Fruit fly (Drosophila melanogaster) whole organism, embryonic: ENCODE data around the gene brv3.
A peak's percentile ranks its signal among the peaks of the same experiment; 100 is the strongest.

Source experiments
- B-H1 ChIP-seq: fragments of 200-800 bp; sonication (Bioruptor generic); IDR thresholded peaks from 3 replicates; pipeline ENCODE4 v1.3.6; 2022; ENCODE audit warnings: missing biosample characterization, missing genetic modification characterization
- CG10431 ChIP-seq: fragments of 200-800 bp; sonication (Bioruptor generic); optimal IDR thresholded peaks from 3 replicates; lab custom pipeline; 2018; ENCODE audit warnings: missing biosample characterization, mild to moderate bottlenecking, missing genetic modification characterization
- CG11085 ChIP-seq: fragments of 200-800 bp; sonication (Bioruptor generic); IDR thresholded peaks from 2 replicates; pipeline ENCODE4 v1.3.6; 2022; ENCODE audit warnings: missing biosample characterization, missing genetic modification characterization
- CG11398 ChIP-seq: fragments of 200-800 bp; sonication (Bioruptor generic); optimal IDR thresholded peaks from 2 replicates; lab custom pipeline; 2016; ENCODE audit warnings: missing biosample characterization, missing genetic modification characterization
- CG15011 ChIP-seq: fragments of 200-800 bp; sonication (Bioruptor generic); optimal IDR thresholded peaks from 3 replicates; lab custom pipeline; 2018; ENCODE audit warnings: missing biosample characterization, mild to moderate bottlenecking, missing genetic modification characterization
- CG15514 ChIP-seq: fragments of 200-800 bp; sonication (Bioruptor generic); optimal IDR thresholded peaks from 3 replicates; lab custom pipeline; 2017; ENCODE audit warnings: missing biosample characterization, missing genetic modification characterization, mild to moderate bottlenecking, moderate library complexity, missing genetic modification reagents
- CG17186 ChIP-seq: fragments of 200-800 bp; sonication (Bioruptor generic); optimal IDR thresholded peaks from 3 replicates; lab custom pipeline; 2017; ENCODE audit warnings: missing biosample characterization, missing genetic modification reagents, missing genetic modification characterization
- CG18262 ChIP-seq: fragments of 200-800 bp; optimal IDR thresholded peaks from 3 replicates; lab custom pipeline; 2019; ENCODE audit warnings: missing biosample characterization, mild to moderate bottlenecking, missing genetic modification characterization, moderate library complexity
- CG18599 ChIP-seq: fragments of 200-800 bp; sonication (Bioruptor generic); optimal IDR thresholded peaks from 3 replicates; lab custom pipeline; 2017; ENCODE audit warnings: missing biosample characterization, missing genetic modification characterization, mild to moderate bottlenecking, moderate library complexity, missing genetic modification reagents
- CG18764 ChIP-seq: fragments of 200-800 bp; sonication (Bioruptor generic); optimal IDR thresholded peaks from 3 replicates; lab custom pipeline; 2016; ENCODE audit warnings: missing biosample characterization, missing genetic modification characterization
- CG2116 ChIP-seq: fragments of 200-800 bp; sonication (Bioruptor generic); optimal IDR thresholded peaks from 3 replicates; lab custom pipeline; 2018; ENCODE audit warnings: missing biosample characterization, mild to moderate bottlenecking, missing genetic modification characterization
- CG2202 ChIP-seq: fragments of 200-800 bp; sonication (Bioruptor generic); optimal IDR thresholded peaks from 2 replicates; lab custom pipeline; 2018; ENCODE audit warnings: missing biosample characterization, mild to moderate bottlenecking, missing genetic modification characterization
- CG2678 ChIP-seq: fragments of 200-800 bp; sonication (Bioruptor generic); optimal IDR thresholded peaks from 3 replicates; lab custom pipeline; 2019; ENCODE audit warnings: missing biosample characterization, mild to moderate bottlenecking, missing genetic modification characterization, moderate library complexity
- CG30431 ChIP-seq: fragments of 200-800 bp; sonication (Bioruptor generic); optimal IDR thresholded peaks from 2 replicates; lab custom pipeline; 2017; ENCODE audit warnings: missing biosample characterization, missing genetic modification characterization
- CG3163 ChIP-seq: fragments of 200-800 bp; sonication (Bioruptor generic); optimal IDR thresholded peaks from 3 replicates; lab custom pipeline; 2016; ENCODE audit warnings: missing biosample characterization, missing genetic modification characterization
- CG33213 ChIP-seq: fragments of 200-800 bp; sonication (Bioruptor generic); optimal IDR thresholded peaks from 3 replicates; lab custom pipeline; 2016; ENCODE audit warnings: missing biosample characterization, missing genetic modification characterization
- CG6175 ChIP-seq: fragments of 200-800 bp; sonication (Bioruptor generic); IDR thresholded peaks from 3 replicates; pipeline ENCODE4 v1.3.6; 2022; ENCODE audit warnings: missing biosample characterization, missing genetic modification characterization
- CG8765 ChIP-seq: fragments of 200-800 bp; sonication (Bioruptor generic); IDR thresholded peaks from 2 replicates; pipeline ENCODE4 v1.3.6; 2022; ENCODE audit warnings: missing biosample characterization, missing genetic modification characterization
- CG8924 ChIP-seq: fragments of 200-800 bp; optimal IDR thresholded peaks from 3 replicates; lab custom pipeline; 2019; ENCODE audit warnings: missing biosample characterization, mild to moderate bottlenecking, missing genetic modification characterization, moderate library complexity
- CHES-1-like ChIP-seq: fragments of 200-800 bp; sonication (Bioruptor generic); optimal IDR thresholded peaks from 2 replicates; lab custom pipeline; 2016; ENCODE audit warnings: missing biosample characterization, missing genetic modification characterization
- CrebB ChIP-seq: fragments of 200-800 bp; sonication (Bioruptor generic); optimal IDR thresholded peaks from 3 replicates; lab custom pipeline; 2018; ENCODE audit warnings: missing biosample characterization, mild to moderate bottlenecking, missing genetic modification characterization
- Ets97D ChIP-seq: fragments of 200-800 bp; sonication (Bioruptor generic); optimal IDR thresholded peaks from 3 replicates; lab custom pipeline; 2016; ENCODE audit warnings: missing biosample characterization, missing genetic modification characterization
- Gug ChIP-seq: fragments of 200-800 bp; sonication (Bioruptor generic); IDR thresholded peaks from 4 replicates; pipeline ENCODE4 v1.3.6; 2022; ENCODE audit warnings: missing biosample characterization, missing genetic modification characterization
- Oaz ChIP-seq: fragments of 200-800 bp; sonication (Bioruptor generic); IDR thresholded peaks from 2 replicates; pipeline ENCODE4 v1.3.6; 2022; ENCODE audit warnings: missing biosample characterization, missing genetic modification characterization
- Oli ChIP-seq: fragments of 200-800 bp; sonication (Bioruptor generic); optimal IDR thresholded peaks from 2 replicates; lab custom pipeline; 2018; ENCODE audit warnings: missing biosample characterization, mild to moderate bottlenecking, missing genetic modification characterization, moderate library complexity
- Poxn ChIP-seq: fragments of 200-800 bp; sonication (Bioruptor generic); IDR thresholded peaks from 2 replicates; pipeline ENCODE4 v1.3.6; 2022; ENCODE audit warnings: missing biosample characterization, missing genetic modification characterization
- Ravus ChIP-seq: fragments of 200-800 bp; sonication (Bioruptor generic); IDR thresholded peaks from 2 replicates; pipeline ENCODE4 v1.3.6; 2022; ENCODE audit warnings: missing biosample characterization, missing genetic modification characterization
- Xbp1 ChIP-seq: fragments of 200-800 bp; sonication (Bioruptor generic); optimal IDR thresholded peaks from 3 replicates; lab custom pipeline; 2016; ENCODE audit warnings: missing biosample characterization, mild to moderate bottlenecking, missing genetic modification characterization
- YL-1 ChIP-seq: fragments of 200-800 bp; sonication (Bioruptor generic); optimal IDR thresholded peaks from 3 replicates; lab custom pipeline; 2017; ENCODE audit warnings: missing biosample characterization, mild to moderate bottlenecking, missing genetic modification characterization
- aop ChIP-seq: fragments of 200-800 bp; sonication (Bioruptor generic); IDR thresholded peaks from 2 replicates; pipeline ENCODE4 v1.3.6; 2022; ENCODE audit warnings: missing biosample characterization, missing genetic modification characterization
- ap ChIP-seq: fragments of 200-800 bp; sonication (Bioruptor generic); IDR thresholded peaks from 2 replicates; pipeline ENCODE4 v1.3.6; 2022; ENCODE audit warnings: missing biosample characterization, missing genetic modification characterization
- bsh ChIP-seq, 2 experiments: fragments of 200-800 bp; sonication (Bioruptor generic); optimal IDR thresholded peaks; 2 replicates each; lab custom pipeline; 2017 to 2018; ENCODE audit warnings: mild to moderate bottlenecking in 2 of 2, missing biosample characterization in 2 of 2, missing genetic modification characterization in 2 of 2, moderate library complexity in 1 of 2
- dm ChIP-seq: fragments of 200-800 bp; sonication (Bioruptor generic); optimal IDR thresholded peaks from 3 replicates; lab custom pipeline; 2016; ENCODE audit warnings: missing biosample characterization, missing genetic modification characterization
- dmrt99B ChIP-seq: fragments of 200-800 bp; sonication (Bioruptor generic); optimal IDR thresholded peaks from 2 replicates; lab custom pipeline; 2018; ENCODE audit warnings: missing biosample characterization, mild to moderate bottlenecking, missing genetic modification characterization, moderate library complexity
- eyg ChIP-seq: fragments of 200-800 bp; sonication (Bioruptor generic); optimal IDR thresholded peaks from 3 replicates; lab custom pipeline; 2016; ENCODE audit warnings: missing biosample characterization, missing genetic modification characterization
- grau ChIP-seq: fragments of 200-800 bp; optimal IDR thresholded peaks from 3 replicates; lab custom pipeline; 2019; ENCODE audit warnings: missing biosample characterization, mild to moderate bottlenecking, missing genetic modification characterization, moderate library complexity
- hkb ChIP-seq, 2 experiments: fragments of 200-800 bp in 1 of 2; fragments of >200 bp in 1 of 2; sonication (Bioruptor generic) in 1 of 2; IDR thresholded peaks in 1 of 2; optimal IDR thresholded peaks in 1 of 2; 2 replicates each; pipeline versions ENCODE4 v1.3.6 to Lab custom; 2017 to 2022; ENCODE audit warnings: missing biosample characterization in 1 of 2, missing genetic modification characterization in 1 of 2
- knrl ChIP-seq: fragments of 200-800 bp; sonication (Bioruptor generic); IDR thresholded peaks from 3 replicates; pipeline ENCODE4 v1.3.6; 2022; ENCODE audit warnings: missing biosample characterization, missing genetic modification characterization; ENCODE audit not compliant: partially characterized antibody
- onecut ChIP-seq: fragments of 200-800 bp; sonication (Bioruptor generic); IDR thresholded peaks from 2 replicates; pipeline ENCODE4 v1.3.6; 2022; ENCODE audit warnings: missing biosample characterization, missing genetic modification characterization
- pan ChIP-seq, 4 experiments: fragments of >200 bp in 3 of 4; fragments of 200-800 bp in 1 of 4; sonication (Bioruptor generic) in 1 of 4; optimal IDR thresholded peaks in 3 of 4; IDR thresholded peaks in 1 of 4; 2 replicates each; pipeline versions ENCODE4 v1.3.6 to Lab custom; 2017 to 2022; ENCODE audit warnings: missing biosample characterization in 2 of 4, missing genetic modification characterization in 2 of 4, mixed read lengths in 1 of 4
- pb ChIP-seq: fragments of 200-800 bp; sonication (Bioruptor generic); optimal IDR thresholded peaks from 3 replicates; lab custom pipeline; 2016; ENCODE audit warnings: missing biosample characterization, missing genetic modification characterization
- ro ChIP-seq: fragments of 200-800 bp; sonication (Bioruptor generic); IDR thresholded peaks from 2 replicates; pipeline ENCODE4 v1.3.6; 2022; ENCODE audit warnings: missing biosample characterization, missing genetic modification characterization
- row ChIP-seq: fragments of 200-800 bp; sonication (Bioruptor generic); IDR thresholded peaks from 3 replicates; pipeline ENCODE4 v1.3.6; 2022; ENCODE audit warnings: missing biosample characterization, missing genetic modification characterization
- sens ChIP-seq: fragments of 200-800 bp; sonication (Bioruptor generic); peaks from one replicate; lab custom pipeline; 2016; ENCODE audit warnings: missing biosample characterization, missing genetic modification characterization
- seq ChIP-seq: fragments of 200-800 bp; sonication (Bioruptor generic); IDR thresholded peaks from 2 replicates; pipeline ENCODE4 v1.3.6; 2022; ENCODE audit warnings: missing biosample characterization, missing genetic modification characterization
- sob ChIP-seq: fragments of 200-800 bp; sonication (Bioruptor generic); IDR thresholded peaks from 2 replicates; pipeline ENCODE4 v1.3.6; 2022; ENCODE audit warnings: missing biosample characterization, missing genetic modification characterization
- stwl ChIP-seq: fragments of 200-800 bp; sonication (Bioruptor generic); optimal IDR thresholded peaks from 3 replicates; lab custom pipeline; 2018; ENCODE audit warnings: missing biosample characterization, mild to moderate bottlenecking, missing genetic modification characterization, moderate library complexity
- tio ChIP-seq: fragments of 200-800 bp; sonication (Bioruptor generic); optimal IDR thresholded peaks from 2 replicates; lab custom pipeline; 2017; ENCODE audit warnings: missing biosample characterization, missing genetic modification characterization, inconsistent platforms
- wek ChIP-seq: fragments of 200-800 bp; sonication (Bioruptor generic); optimal IDR thresholded peaks from 3 replicates; lab custom pipeline; 2018; ENCODE audit warnings: missing biosample characterization, mild to moderate bottlenecking, missing genetic modification characterization, moderate library complexity
- zf30C ChIP-seq: fragments of 200-800 bp; sonication (Bioruptor generic); optimal IDR thresholded peaks from 3 replicates; lab custom pipeline; 2018; ENCODE audit warnings: missing biosample characterization, mild to moderate bottlenecking, missing genetic modification characterization

The brv3 gene

dm6 chrX:2619651-2620050 is 4.7 kb downstream of the brv3 start, which contains the start of the genes Tsp3A and Seipin (continued):
- TF ChIP-seq CG3163 (GFP tag; lab: Kevin White, UChicago) (peak; percentile 54), eyg (GFP tag; lab: Kevin White, UChicago) (peak; percentile 86), CG2678 (tag; lab: Kevin White, UChicago) (peak; percentile 91), CG18764 (GFP tag; lab: Kevin White, UChicago) (no peak), CG2116 (GFP tag; lab: Kevin White, UChicago) (peak; percentile 54), YL-1 (GFP tag; lab: Kevin White, UChicago) (peak; percentile 25), dmrt99B (no peak), sens (GFP tag; lab: Kevin White, UChicago) (peak; percentile 89), sob (GFP tag; lab: Robert Waterston, UW) (peak; percentile 89), Ravus (GFP tag; lab: Robert Waterston, UW) (peak; percentile 41), B-H1 (peak; percentile 77), CG11398 (GFP tag; lab: Kevin White, UChicago) (peak; percentile 69), dm (GFP tag; lab: Kevin White, UChicago) (peak; percentile 73), Xbp1 (GFP tag; lab: Kevin White, UChicago) (peak; percentile 79), Poxn (GFP tag; lab: Robert Waterston, UW) (peak; percentile 41; the same call in 1 of the 2 replicates), row (GFP tag; lab: Robert Waterston, UW) (peak; percentile 91), onecut (GFP tag; lab: Robert Waterston, UW) (peak; percentile 81), Ets97D (GFP tag; lab: Kevin White, UChicago) (peak; percentile 58), CG10431 (GFP tag; lab: Kevin White, UChicago) (peak; percentile 5), hkb (optimal IDR thresholded peaks at IDR 0.05; lab: Kevin White, UChicago) (no peak), hkb (GFP tag; IDR thresholded peaks at IDR 0.05; lab: Robert Waterston, UW) (peak; percentile 90), Gug (GFP tag; lab: Robert Waterston, UW) (peak; percentile 90), wek (GFP tag; lab: Kevin White, UChicago) (peak; percentile 64), CG17186 (GFP tag; lab: Kevin White, UChicago) (peak; percentile 60), CG30431 (GFP tag; lab: Kevin White, UChicago) (peak; percentile 61), CG18599 (GFP tag; lab: Kevin White, UChicago) (peak; percentile 96), Oaz (GFP tag; lab: Robert Waterston, UW) (peak; percentile 76), bsh (GFP tag; optimal IDR thresholded peaks at IDR 0.05; lab: Kevin White, UChicago) (peak; percentile 68 to 78), CG8765 (peak; percentile 66; the same call in 1 of the 2 replicates), CG33213 (peak; percentile 79), CG15514 (GFP tag; lab: Kevin White, UChicago) (peak; percentile 87), CG15011 (GFP tag; lab: Kevin White, UChicago) (no peak), stwl (tag; lab: Kevin White, UChicago) (peak; percentile 28), CG6175 (GFP tag; lab: Robert Waterston, UW) (peak; percentile 80; the same call in 2 of the 3 replicates), zf30C (GFP tag; lab: Kevin White, UChicago) (peak; percentile 66), seq (GFP tag; lab: Robert Waterston, UW) (peak; percentile 84), ap (GFP tag; lab: Robert Waterston, UW) (peak; percentile 82), grau (tag; lab: Kevin White, UChicago) (peak; percentile 83), CG8924 (tag; lab: Kevin White, UChicago) (peak; percentile 81), aop (no peak; the same call in 1 of the 2 replicates), CHES-1-like (GFP tag; lab: Kevin White, UChicago) (peak; percentile 82), pan (optimal IDR thresholded peaks at IDR 0.05; lab: Kevin White, UChicago) (no peak), pan (GFP tag; optimal IDR thresholded peaks at IDR 0.05 in 1 of 2, IDR thresholded peaks at IDR 0.05 in 1 of 2) (peak in 1 of 2 experiments; percentile 92), CG11085 (GFP tag; lab: Robert Waterston, UW) (peak; percentile 62; the same call in 1 of the 2 replicates), CG18262 (tag; lab: Kevin White, UChicago) (peak; percentile 78), pb (GFP tag; lab: Kevin White, UChicago) (peak; percentile 80), tio (GFP tag; lab: Kevin White, UChicago) (no peak), ro (GFP tag; lab: Robert Waterston, UW) (peak; percentile 6; the same call in 1 of the 2 replicates), knrl (no peak), Oli (tag; lab: Kevin White, UChicago) (peak; percentile 78), CrebB (peak; percentile 80), CG2202 (tag; lab: Kevin White, UChicago) (peak; percentile 0)
